Fruit fly (Drosophila melanogaster) whole organism, prepupa: ENCODE measurements around the gene CG15754.
A peak's percentile ranks its signal among the peaks of the same experiment; 100 is the strongest.

Experiments used
- Blimp-1 ChIP-seq: fragments of 200-800 bp; sonication (Bioruptor generic); optimal IDR thresholded peaks from 3 replicates; lab custom pipeline; 2017; ENCODE audit warnings: missing biosample characterization, missing genetic modification characterization, mild to moderate bottlenecking, moderate library complexity, missing genetic modification reagents
- CG10631 ChIP-seq: fragments of 200-800 bp; sonication (Bioruptor generic); optimal IDR thresholded peaks from 2 replicates; lab custom pipeline; 2016; ENCODE audit warnings: missing biosample characterization, missing genetic modification characterization
- CG10669 ChIP-seq: fragments of 200-800 bp; sonication (Bioruptor generic); optimal IDR thresholded peaks from 3 replicates; lab custom pipeline; 2018; ENCODE audit warnings: missing biosample characterization, mild to moderate bottlenecking, missing genetic modification characterization, moderate library complexity
- CG11762 ChIP-seq: fragments of 200-800 bp; sonication (Bioruptor generic); optimal IDR thresholded peaks from 3 replicates; lab custom pipeline; 2016; ENCODE audit warnings: missing biosample characterization, missing genetic modification characterization; ENCODE audit not compliant: insufficient read depth
- CG1621 ChIP-seq: fragments of 200-800 bp; sonication (Bioruptor generic); optimal IDR thresholded peaks from 3 replicates; lab custom pipeline; 2018; ENCODE audit warnings: missing biosample characterization, mild to moderate bottlenecking, missing genetic modification characterization
- CG16779 ChIP-seq: fragments of 200-800 bp; sonication (Bioruptor generic); optimal IDR thresholded peaks from 3 replicates; lab custom pipeline; 2017; ENCODE audit warnings: missing biosample characterization, mild to moderate bottlenecking, missing genetic modification characterization
- CG3032 ChIP-seq: fragments of 200-800 bp; optimal IDR thresholded peaks from 2 replicates; lab custom pipeline; 2019; ENCODE audit warnings: missing biosample characterization, mild to moderate bottlenecking, missing genetic modification characterization, moderate library complexity
- CG31627 ChIP-seq: fragments of 200-800 bp; sonication (Bioruptor generic); optimal IDR thresholded peaks from 3 replicates; lab custom pipeline; 2016; ENCODE audit warnings: missing biosample characterization, missing genetic modification characterization
- CG32006 ChIP-seq: fragments of 200-800 bp; sonication (Bioruptor generic); optimal IDR thresholded peaks from 3 replicates; lab custom pipeline; 2017; ENCODE audit warnings: missing biosample characterization, mild to moderate bottlenecking, missing genetic modification characterization
- CG34406 ChIP-seq: fragments of 200-800 bp; sonication (Bioruptor generic); optimal IDR thresholded peaks from 3 replicates; lab custom pipeline; 2016; ENCODE audit warnings: missing biosample characterization, missing genetic modification characterization
- CG3919 ChIP-seq: fragments of 200-800 bp; sonication (Bioruptor generic); optimal IDR thresholded peaks from 3 replicates; lab custom pipeline; 2016; ENCODE audit warnings: missing biosample characterization, missing genetic modification characterization
- CG6163 ChIP-seq: fragments of 200-800 bp; sonication (Bioruptor generic); IDR thresholded peaks from 3 replicates; pipeline ENCODE4 v1.3.6; 2022; ENCODE audit warnings: missing biosample characterization, missing genetic modification characterization
- CG6276 ChIP-seq: fragments of 200-800 bp; sonication (Bioruptor generic); optimal IDR thresholded peaks from 2 replicates; lab custom pipeline; 2017; ENCODE audit warnings: missing biosample characterization, mild to moderate bottlenecking, missing genetic modification characterization
- CG6792 ChIP-seq: fragments of 200-800 bp; sonication (Bioruptor generic); optimal IDR thresholded peaks from 3 replicates; lab custom pipeline; 2016; ENCODE audit warnings: missing biosample characterization, missing genetic modification characterization
- CG6808 ChIP-seq: fragments of 200-800 bp; sonication (Bioruptor generic); optimal IDR thresholded peaks from 3 replicates; lab custom pipeline; 2017; ENCODE audit warnings: missing biosample characterization, missing genetic modification characterization, mild to moderate bottlenecking, moderate library complexity, missing genetic modification reagents
- CG6854 ChIP-seq: fragments of 200-800 bp; sonication (Bioruptor generic); optimal IDR thresholded peaks from 2 replicates; lab custom pipeline; 2017; ENCODE audit warnings: missing biosample characterization, mild to moderate bottlenecking, missing genetic modification characterization
- CG8319 ChIP-seq: fragments of 200-800 bp; sonication (Bioruptor generic); optimal IDR thresholded peaks from 3 replicates; lab custom pipeline; 2016; ENCODE audit warnings: missing biosample characterization, missing genetic modification characterization
- CG8632 ChIP-seq: fragments of 200-800 bp; sonication (Bioruptor generic); optimal IDR thresholded peaks from 3 replicates; lab custom pipeline; 2016; ENCODE audit warnings: missing biosample characterization, missing genetic modification characterization
- CG9139 ChIP-seq: fragments of 200-800 bp; sonication (Bioruptor generic); optimal IDR thresholded peaks from 3 replicates; lab custom pipeline; 2017; ENCODE audit warnings: missing biosample characterization, mild to moderate bottlenecking, missing genetic modification characterization
- Eip78C ChIP-seq: fragments of 200-800 bp; sonication (Bioruptor generic); peaks from one replicate; lab custom pipeline; 2016; ENCODE audit warnings: missing biosample characterization, missing genetic modification characterization
- Eip93F ChIP-seq: fragments of 200-800 bp; sonication (Bioruptor generic); optimal IDR thresholded peaks from 2 replicates; lab custom pipeline; 2016; ENCODE audit warnings: missing biosample characterization, mild to moderate bottlenecking, missing genetic modification characterization
- Ets21C ChIP-seq: fragments of 200-800 bp; sonication (Bioruptor generic); optimal IDR thresholded peaks from 3 replicates; lab custom pipeline; 2016; ENCODE audit warnings: missing biosample characterization, missing genetic modification characterization
- Ets96B ChIP-seq: fragments of 200-800 bp; optimal IDR thresholded peaks from 2 replicates; lab custom pipeline; 2019; ENCODE audit warnings: missing biosample characterization, mild to moderate bottlenecking, missing genetic modification characterization, moderate library complexity
- Gug ChIP-seq: fragments of 200-800 bp; sonication (Bioruptor generic); IDR thresholded peaks from 2 replicates; pipeline ENCODE4 v1.3.6; 2022; ENCODE audit warnings: missing biosample characterization, missing genetic modification characterization
- Hr4 ChIP-seq: fragments of 200-800 bp; sonication (Bioruptor generic); optimal IDR thresholded peaks from 3 replicates; lab custom pipeline; 2016; ENCODE audit warnings: missing biosample characterization, missing genetic modification characterization
- Lpt ChIP-seq: fragments of 200-800 bp; sonication (Bioruptor generic); optimal IDR thresholded peaks from 3 replicates; lab custom pipeline; 2016; ENCODE audit warnings: missing biosample characterization, missing genetic modification characterization
- Met ChIP-seq: fragments of 200-800 bp; sonication (Bioruptor generic); optimal IDR thresholded peaks from 3 replicates; lab custom pipeline; 2016; ENCODE audit warnings: missing biosample characterization, missing genetic modification characterization
- OdsH ChIP-seq: fragments of 200-800 bp; sonication (Bioruptor generic); optimal IDR thresholded peaks from 3 replicates; lab custom pipeline; 2016; ENCODE audit warnings: missing biosample characterization, missing genetic modification characterization
- Smox ChIP-seq: fragments of 200-800 bp; sonication (Bioruptor generic); optimal IDR thresholded peaks from 3 replicates; lab custom pipeline; 2016; ENCODE audit warnings: missing biosample characterization, missing genetic modification characterization
- Sox102F ChIP-seq: fragments of 200-800 bp; sonication (Bioruptor generic); optimal IDR thresholded peaks from 2 replicates; lab custom pipeline; 2016; ENCODE audit warnings: missing biosample characterization, mild to moderate bottlenecking, missing genetic modification characterization
- Sox14 ChIP-seq: fragments of 200-800 bp; sonication (Bioruptor generic); optimal IDR thresholded peaks from 3 replicates; lab custom pipeline; 2016; ENCODE audit warnings: missing biosample characterization, missing genetic modification characterization
- Sox15 ChIP-seq: fragments of 200-800 bp; sonication (Bioruptor generic); optimal IDR thresholded peaks from 3 replicates; lab custom pipeline; 2016; ENCODE audit warnings: missing biosample characterization, missing genetic modification characterization
- achi ChIP-seq: fragments of 200-800 bp; sonication (Bioruptor generic); optimal IDR thresholded peaks from 3 replicates; lab custom pipeline; 2016; ENCODE audit warnings: missing biosample characterization, missing genetic modification characterization
- acj6 ChIP-seq: fragments of 200-800 bp; sonication (Bioruptor generic); optimal IDR thresholded peaks from 3 replicates; lab custom pipeline; 2016; ENCODE audit warnings: missing biosample characterization, missing genetic modification characterization
- cyc ChIP-seq: fragments of 200-800 bp; sonication (Bioruptor generic); optimal IDR thresholded peaks from 3 replicates; lab custom pipeline; 2016; ENCODE audit warnings: missing biosample characterization, missing genetic modification characterization
- dac ChIP-seq: fragments of 200-800 bp; sonication (Bioruptor generic); optimal IDR thresholded peaks from 2 replicates; lab custom pipeline; 2017; ENCODE audit warnings: missing biosample characterization, mild to moderate bottlenecking, missing genetic modification characterization
- dsx ChIP-seq: fragments of 200-800 bp; optimal IDR thresholded peaks from 3 replicates; lab custom pipeline; 2019; ENCODE audit warnings: missing biosample characterization, mild to moderate bottlenecking, missing genetic modification characterization, moderate library complexity; ENCODE audit not compliant: poor library complexity, severe bottlenecking
- fd59A ChIP-seq: fragments of 200-800 bp; sonication (Bioruptor generic); optimal IDR thresholded peaks from 2 replicates; lab custom pipeline; 2017; ENCODE audit warnings: missing biosample characterization, mild to moderate bottlenecking, missing genetic modification characterization, missing genetic modification reagents
- fkh ChIP-seq: fragments of 200-800 bp; sonication (Bioruptor generic); optimal IDR thresholded peaks from 3 replicates; lab custom pipeline; 2017; ENCODE audit warnings: missing biosample characterization, mild to moderate bottlenecking, missing genetic modification characterization, moderate library complexity
- net ChIP-seq: fragments of 200-800 bp; sonication (Bioruptor generic); optimal IDR thresholded peaks from 3 replicates; lab custom pipeline; 2016; ENCODE audit warnings: missing biosample characterization, missing genetic modification characterization
- pdm3 ChIP-seq: fragments of 200-800 bp; sonication (Bioruptor generic); optimal IDR thresholded peaks from 3 replicates; lab custom pipeline; 2016; ENCODE audit warnings: missing biosample characterization, missing genetic modification characterization
- salr ChIP-seq, 2 experiments: fragments of 200-800 bp; sonication (Bioruptor generic); optimal IDR thresholded peaks; 3 replicates each; lab custom pipeline; 2016 to 2018; ENCODE audit warnings: missing biosample characterization in 2 of 2, missing genetic modification characterization in 2 of 2, mild to moderate bottlenecking in 1 of 2
- spab ChIP-seq: fragments of 200-800 bp; sonication (Bioruptor generic); optimal IDR thresholded peaks from 2 replicates; lab custom pipeline; 2017; ENCODE audit warnings: missing biosample characterization, mild to moderate bottlenecking, missing genetic modification characterization, missing genetic modification reagents
- ss ChIP-seq, 2 experiments: fragments of 200-800 bp; sonication (Bioruptor generic); optimal IDR thresholded peaks; 2 replicates in 1 of 2; 3 replicates in 1 of 2; lab custom pipeline; 2017 to 2018; ENCODE audit warnings: mild to moderate bottlenecking in 2 of 2, missing biosample characterization in 2 of 2, missing genetic modification characterization in 2 of 2, moderate library complexity in 1 of 2
- svp ChIP-seq: fragments of 200-800 bp; sonication (Bioruptor generic); peaks from one replicate; lab custom pipeline; 2016; ENCODE audit warnings: missing biosample characterization, missing genetic modification characterization
- topi ChIP-seq: fragments of 200-800 bp; sonication (Bioruptor generic); optimal IDR thresholded peaks from 3 replicates; lab custom pipeline; 2016; ENCODE audit warnings: missing biosample characterization, missing genetic modification characterization
- vri ChIP-seq: fragments of 200-800 bp; sonication (Bioruptor generic); optimal IDR thresholded peaks from 3 replicates; lab custom pipeline; 2016; ENCODE audit warnings: missing biosample characterization, mild to moderate bottlenecking, missing genetic modification characterization

The CG15754 gene

dm6 chrX:13565490-13566156 lies 37.8 kb downstream of the CG15754 start (continued):
- no peak for TF ChIP-seq Sox102F
- peak; percentile 48 for TF ChIP-seq CG10631
- TF ChIP-seq CG6276 (GFP tag; lab: Kevin White, UChicago), result peak; percentile 5
- no peak for TF ChIP-seq Smox (GFP tag; lab: Kevin White, UChicago)
- peak in 1 of 2 experiments; percentile 15 for TF ChIP-seq salr (GFP tag; optimal IDR thresholded peaks at IDR 0.05; lab: Kevin White, UChicago)
- no peak for TF ChIP-seq CG6163 (GFP tag; lab: Robert Waterston, UW)
- TF ChIP-seq achi (GFP tag; lab: Kevin White, UChicago), result peak; percentile 33
- no peak for TF ChIP-seq CG10669 (GFP tag; lab: Kevin White, UChicago)
- no peak for TF ChIP-seq cyc (GFP tag; lab: Kevin White, UChicago)
- TF ChIP-seq, all 60 proteins: peak for 24

- TF ChIP-seq Ets21C (GFP tag; lab: Kevin White, UChicago), result peak; percentile 22
- TF ChIP-seq CG9139 (GFP tag; lab: Kevin White, UChicago), result no peak
- TF ChIP-seq Sox102F, result peak; percentile 72
- peak; percentile 82 for TF ChIP-seq CG6163 (GFP tag; lab: Robert Waterston, UW)
- peak; percentile 38 for TF ChIP-seq CG6792 (GFP tag; lab: Kevin White, UChicago)
- TF ChIP-seq Lpt (GFP tag; lab: Kevin White, UChicago), result no peak
- TF ChIP-seq CG8319 (GFP tag; lab: Kevin White, UChicago), result peak; percentile 14
- no peak for TF ChIP-seq Gug (GFP tag; lab: Robert Waterston, UW)
- TF ChIP-seq CG3032 (tag; lab: Kevin White, UChicago), result no peak
- TF ChIP-seq Smox (GFP tag; lab: Kevin White, UChicago), result peak; percentile 52
- TF ChIP-seq cyc (GFP tag; lab: Kevin White, UChicago), result peak; percentile 59
- TF ChIP-seq dsx (GFP tag; lab: Kevin White, UChicago), result no peak
- peak; percentile 55 for TF ChIP-seq CG3919
- TF ChIP-seq Blimp-1 (GFP tag; lab: Kevin White, UChicago), result no peak
- peak; percentile 74 for TF ChIP-seq topi (GFP tag; lab: Kevin White, UChicago)
- no peak for TF ChIP-seq dac
- TF ChIP-seq Hr4 (GFP tag; lab: Kevin White, UChicago), result peak; percentile 47
- TF ChIP-seq Eip93F (GFP tag; lab: Kevin White, UChicago), result no peak
- TF ChIP-seq Met (GFP tag; lab: Kevin White, UChicago), result peak; percentile 75
- peak; percentile 64 for TF ChIP-seq acj6 (GFP tag; lab: Kevin White, UChicago)
- peak; percentile 31 for TF ChIP-seq OdsH (GFP tag; lab: Kevin White, UChicago)
- TF ChIP-seq Sox15 (GFP tag; lab: Kevin White, UChicago), result peak; percentile 22
- TF ChIP-seq CG31627, result peak; percentile 61
- no peak for TF ChIP-seq fkh (GFP tag; lab: Kevin White, UChicago)
- TF ChIP-seq Sox14 (GFP tag; lab: Kevin White, UChicago), result peak; percentile 31
- TF ChIP-seq CG16779 (tag; lab: Kevin White, UChicago), result no peak
- no peak for TF ChIP-seq CG6854
- TF ChIP-seq Ets96B (tag; lab: Kevin White, UChicago), result no peak
- TF ChIP-seq ss (GFP tag; optimal IDR thresholded peaks at IDR 0.05; lab: Kevin White, UChicago), result peak in 1 of 2 experiments; percentile 12
- no peak for TF ChIP-seq CG1621 (tag; lab: Kevin White, UChicago)
- peak; percentile 12 for TF ChIP-seq net (GFP tag; lab: Kevin White, UChicago)
- no peak for TF ChIP-seq fd59A (GFP tag; lab: Kevin White, UChicago)
- peak; percentile 5 for TF ChIP-seq vri (GFP tag; lab: Kevin White, UChicago)
- peak; percentile 92 for TF ChIP-seq Eip78C (GFP tag; lab: Kevin White, UChicago)
- peak; percentile 65 for TF ChIP-seq CG34406 (GFP tag; lab: Kevin White, UChicago)
- TF ChIP-seq spab (GFP tag; lab: Kevin White, UChicago), result no peak
- TF ChIP-seq svp, result peak; percentile 75
- TF ChIP-seq CG6808, result no peak
- TF ChIP-seq CG32006 (GFP tag; lab: Kevin White, UChicago), result peak; percentile 32
- peak; percentile 36 for TF ChIP-seq pdm3 (GFP tag; lab: Kevin White, UChicago)
- no peak for TF ChIP-seq salr (GFP tag; optimal IDR thresholded peaks at IDR 0.05; lab: Kevin White, UChicago)
- TF ChIP-seq CG10669 (GFP tag; lab: Kevin White, UChicago), result peak; percentile 40
- TF ChIP-seq CG6276 (GFP tag; lab: Kevin White, UChicago), result no peak
- peak; percentile 49 for TF ChIP-seq CG8632
- TF ChIP-seq CG11762 (GFP tag; lab: Kevin White, UChicago), result no peak
Observed at dm6 chrX:13568127-13568526, 40.3 kb downstream of the CG15754 start.
